Worm (Caenorhabditis elegans) whole organism, early embryonic: ENCODE measurements around the gene lon-8.

Source experiments
- B0310.2 ChIP-seq: sonication (generic microtip); optimal IDR thresholded peaks from 2 replicates; lab custom pipeline; 2016; ENCODE audit warnings: mild to moderate bottlenecking, missing genetic modification characterization, missing compliant biosample characterization
- F13C5.2 ChIP-seq: sonication (generic microtip); optimal IDR thresholded peaks from 2 replicates; lab custom pipeline; 2017; ENCODE audit warnings: mild to moderate bottlenecking, missing genetic modification characterization, inconsistent platforms, missing compliant biosample characterization
- aly-1 ChIP-seq: sonication (generic microtip); optimal IDR thresholded peaks from 2 replicates; lab custom pipeline; 2016; ENCODE audit warnings: missing genetic modification characterization, missing compliant biosample characterization
- ama-1 ChIP-seq: fragments of 150-350 bp; optimal IDR thresholded peaks from 2 replicates; lab custom pipeline; 2014
- ceh-13 ChIP-seq: fragments of 200-800 bp; sonication (Bioruptor generic); optimal IDR thresholded peaks from 2 replicates; lab custom pipeline; 2018; ENCODE audit warnings: mild to moderate bottlenecking, missing genetic modification characterization, missing compliant biosample characterization
- ceh-36 ChIP-seq: sonication (generic microtip); optimal IDR thresholded peaks from 2 replicates; lab custom pipeline; 2016; ENCODE audit warnings: missing genetic modification characterization, inconsistent platforms, missing compliant biosample characterization
- ets-7 ChIP-seq: sonication (generic microtip); optimal IDR thresholded peaks from 2 replicates; lab custom pipeline; 2016; ENCODE audit warnings: missing genotype, missing genetic modification characterization, missing compliant biosample characterization
- flt-1 ChIP-seq: fragments of 200-800 bp; sonication (Bioruptor generic); IDR thresholded peaks from 2 replicates; pipeline ENCODE4 v1.3.6; 2022; ENCODE audit warnings: missing genetic modification characterization, missing compliant biosample characterization
- hmbx-1 ChIP-seq: sonication (generic microtip); optimal IDR thresholded peaks from 2 replicates; lab custom pipeline; 2016; ENCODE audit warnings: mild to moderate bottlenecking, missing genetic modification characterization, missing compliant biosample characterization
- hmg-4 ChIP-seq: fragments of 200-800 bp; sonication (Bioruptor generic); optimal IDR thresholded peaks from 2 replicates; lab custom pipeline; 2018; ENCODE audit warnings: mild to moderate bottlenecking, missing genetic modification characterization, missing compliant biosample characterization
- hnd-1 ChIP-seq: sonication (generic microtip); optimal IDR thresholded peaks from 2 replicates; lab custom pipeline; 2016; ENCODE audit warnings: missing genetic modification characterization, missing compliant biosample characterization
- pes-1 ChIP-seq: fragments of 200-800 bp; sonication (Bioruptor generic); IDR thresholded peaks from 2 replicates; pipeline ENCODE4 v1.3.6; 2022; ENCODE audit warnings: missing genetic modification reagents, missing genetic modification characterization, missing compliant biosample characterization
- scrt-1 ChIP-seq: fragments of 200-800 bp; sonication (Bioruptor generic); IDR thresholded peaks from 2 replicates; pipeline ENCODE4 v1.3.6; 2022; ENCODE audit warnings: missing genetic modification characterization, missing compliant biosample characterization
- sea-1 ChIP-seq: fragments of 200-800 bp; sonication (Bioruptor generic); conservative IDR thresholded peaks from 2 replicates; pipeline ENCODE4 v1.3.6; 2022; ENCODE audit warnings: missing genetic modification characterization, missing compliant biosample characterization
- tbx-11 ChIP-seq: fragments of 200-800 bp; sonication (Bioruptor generic); IDR thresholded peaks from 2 replicates; pipeline ENCODE4 v1.3.6; 2022; ENCODE audit warnings: missing genetic modification characterization, missing compliant biosample characterization
- tbx-37 ChIP-seq: fragments of 200-800 bp; sonication (Bioruptor generic); conservative IDR thresholded peaks from 2 replicates; pipeline ENCODE4 v1.3.6; 2022; ENCODE audit warnings: missing genetic modification reagents, missing genetic modification characterization, missing compliant biosample characterization
- tra-4 ChIP-seq: sonication (generic microtip); optimal IDR thresholded peaks from 2 replicates; lab custom pipeline; 2017; ENCODE audit warnings: missing genetic modification characterization, missing compliant biosample characterization

The lon-8 gene

ce11 chrV:17952280-17952679 is 48.9 kb downstream of the lon-8 start:
- no peak for TF ChIP-seq tra-4 (tag; lab: Kevin White, UChicago)
- no peak for TF ChIP-seq ets-7 (tag; lab: Kevin White, UChicago)
- TF ChIP-seq ceh-36 (tag; lab: Kevin White, UChicago), result no peak

- TF ChIP-seq sea-1 (GFP tag; lab: Robert Waterston, UW), result peak; percentile 60; the same call in 1 of the 2 replicates
- TF ChIP-seq B0310.2 (tag; lab: Kevin White, UChicago), result no peak
- peak; percentile 78 for TF ChIP-seq hmg-4 (GFP tag; lab: Kevin White, UChicago)
- peak; percentile 37; the same call in 1 of the 2 replicates for TF ChIP-seq flt-1 (GFP tag; lab: Robert Waterston, UW)
- TF ChIP-seq tra-4 (tag; lab: Kevin White, UChicago), result no peak
- TF ChIP-seq hnd-1 (tag; lab: Kevin White, UChicago), result no peak
- TF ChIP-seq scrt-1, result peak; percentile 57; the same call in 1 of the 2 replicates
- TF ChIP-seq ceh-13 (GFP tag; lab: Kevin White, UChicago), result no peak
- TF ChIP-seq tbx-11, result no peak
- no peak for TF ChIP-seq ama-1 (lab: Kevin White, UChicago)
- TF ChIP-seq hmbx-1 (tag; lab: Kevin White, UChicago), result no peak
- TF ChIP-seq F13C5.2 (tag; lab: Kevin White, UChicago), result peak; percentile 81
- peak; percentile 78 for TF ChIP-seq aly-1
- no peak for TF ChIP-seq ets-7 (tag; lab: Kevin White, UChicago)
- TF ChIP-seq pes-1 (GFP tag; lab: Robert Waterston, UW), result 0 out of 2 replicates have a peak, but pooled peaks have one; percentile 7
- no peak for TF ChIP-seq tbx-37 (GFP tag; lab: Robert Waterston, UW)
- TF ChIP-seq ceh-36 (tag; lab: Kevin White, UChicago), result no peak
Measured at ce11 chrV:17951172-17951999, 49.8 kb downstream of the lon-8 start, which contains the start of gene Y59A8B.24. TSS of gene Y59A8B.24 (plus strand) at chrV:17951949.

ce11 chrV:17949093-17949492 is 52.1 kb downstream of the lon-8 start, which contains the start of gene dpy-21:
TSS of gene dpy-21 (minus strand) at chrV:17949193.
- TF ChIP-seq sea-1 (GFP tag; lab: Robert Waterston, UW) (no peak), hmg-4 (GFP tag; lab: Kevin White, UChicago) (no peak), F13C5.2 (tag; lab: Kevin White, UChicago) (no peak), ets-7 (tag; lab: Kevin White, UChicago) (no peak), tra-4 (tag; lab: Kevin White, UChicago) (no peak), flt-1 (GFP tag; lab: Robert Waterston, UW) (no peak), ceh-13 (GFP tag; lab: Kevin White, UChicago) (no peak), scrt-1 (no peak), tbx-11 (no peak), hmbx-1 (tag; lab: Kevin White, UChicago) (no peak)

ce11 chrV:17948036-17948691 is 53.0 kb downstream of the lon-8 start:
- no peak for TF ChIP-seq scrt-1
- no peak for TF ChIP-seq ama-1 (lab: Kevin White, UChicago)
- no peak for TF ChIP-seq hnd-1 (tag; lab: Kevin White, UChicago)
- TF ChIP-seq sea-1 (GFP tag; lab: Robert Waterston, UW), result no peak

- TF ChIP-seq ets-7 (tag; lab: Kevin White, UChicago) (no peak), flt-1 (GFP tag; lab: Robert Waterston, UW) (no peak), hmg-4 (GFP tag; lab: Kevin White, UChicago) (no peak), pes-1 (GFP tag; lab: Robert Waterston, UW) (no peak), tra-4 (tag; lab: Kevin White, UChicago) (no peak), ceh-13 (GFP tag; lab: Kevin White, UChicago) (no peak), ama-1 (lab: Kevin White, UChicago) (no peak), tbx-11 (no peak), F13C5.2 (tag; lab: Kevin White, UChicago) (no peak), sea-1 (GFP tag; lab: Robert Waterston, UW) (no peak), tbx-37 (GFP tag; lab: Robert Waterston, UW) (no peak), B0310.2 (tag; lab: Kevin White, UChicago) (no peak), hnd-1 (tag; lab: Kevin White, UChicago) (no peak), hmbx-1 (tag; lab: Kevin White, UChicago) (no peak), scrt-1 (no peak), ceh-36 (tag; lab: Kevin White, UChicago) (no peak), aly-1 (no peak)
Measured at ce11 chrV:17947266-17947665, 53.9 kb downstream of the lon-8 start.

- TF ChIP-seq sea-1 (GFP tag; lab: Robert Waterston, UW) (0 out of 2 replicates have a peak, but pooled peaks have one; percentile 5), ets-7 (tag; lab: Kevin White, UChicago) (no peak)
Measured at ce11 chrV:17945460-17945859, 55.7 kb downstream of the lon-8 start.
